Fruit fly (Drosophila melanogaster): ENCODE measurements around the gene CG2961.

DNA sequence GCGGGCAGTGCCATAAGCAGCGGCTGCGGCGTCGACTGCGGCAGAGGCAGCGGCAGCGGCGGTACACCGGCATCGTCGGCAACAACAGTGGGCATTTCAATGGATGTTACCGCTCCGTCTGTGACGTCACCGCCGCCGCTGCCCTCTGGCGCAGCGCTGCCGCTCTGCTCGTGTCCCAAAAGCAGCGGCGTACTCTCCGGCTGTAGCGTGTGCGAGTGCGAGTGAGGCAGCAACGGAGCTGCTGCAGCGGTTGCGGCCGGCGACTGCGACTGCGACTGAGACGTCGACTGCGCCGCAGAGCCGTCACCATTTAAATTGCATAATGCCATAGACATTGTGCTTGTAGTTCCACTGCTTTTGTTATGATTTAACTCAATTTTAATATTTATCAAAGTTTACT is 10.7 kb upstream of the CG2961 start:
- TF ChIP-seq Dll (optimal IDR thresholded peaks at IDR 0.05) (no peak), CG8478 (optimal IDR thresholded peaks at IDR 0.05) (no peak), usp (GFP tag; optimal IDR thresholded peaks at IDR 0.05) (no peak), psq (optimal IDR thresholded peaks at IDR 0.05) (no peak), EcR (GFP tag; optimal IDR thresholded peaks at IDR 0.05) (no peak), pan (optimal IDR thresholded peaks at IDR 0.05) (no peak)
